Worm (Caenorhabditis elegans) whole organism, midembryonic: ENCODE measurements around the gene F38C2.7.

ENCODE experiments used
- cog-1 ChIP-seq: sonication (generic microtip); optimal IDR thresholded peaks from 2 replicates; lab custom pipeline; 2016; ENCODE audit warnings: missing genetic modification characterization, missing compliant biosample characterization
- flt-1 ChIP-seq: fragments of 200-800 bp; sonication (Bioruptor generic); IDR thresholded peaks from 2 replicates; pipeline ENCODE4 v1.3.6; 2022; ENCODE audit warnings: missing genetic modification characterization, missing compliant biosample characterization
- med-1 ChIP-seq: sonication (generic microtip); optimal IDR thresholded peaks from 2 replicates; lab custom pipeline; 2017; ENCODE audit warnings: missing genetic modification characterization, mild to moderate bottlenecking, missing compliant biosample characterization, antibody characterized with exemption, missing genetic modification reagents; ENCODE audit not compliant: insufficient read depth
- ref-1 ChIP-seq: fragments of 200-800 bp; sonication (Bioruptor generic); conservative IDR thresholded peaks from 2 replicates; pipeline ENCODE4 v1.3.6; 2022; ENCODE audit warnings: missing genetic modification reagents, missing genetic modification characterization, missing compliant biosample characterization
- ztf-23 ChIP-seq: fragments of 200-800 bp; sonication (Bioruptor generic); IDR thresholded peaks from 2 replicates; pipeline ENCODE4 v1.3.6; 2022; ENCODE audit warnings: missing genetic modification reagents, missing genetic modification characterization, missing compliant biosample characterization
- ztf-29 ChIP-seq: fragments of 200-800 bp; sonication (Bioruptor generic); IDR thresholded peaks from 2 replicates; pipeline ENCODE4 v1.3.6; 2022; ENCODE audit warnings: missing genetic modification reagents, missing genetic modification characterization, missing compliant biosample characterization

- TF ChIP-seq ztf-29 (GFP tag; lab: Robert Waterston, UW) = no peak
- no peak for TF ChIP-seq flt-1 (GFP tag; lab: Robert Waterston, UW)
- TF ChIP-seq ref-1 (GFP tag; lab: Robert Waterston, UW) = no peak
- no peak for TF ChIP-seq med-1 (GFP tag; lab: Kevin White, UChicago)
- TF ChIP-seq cog-1 (tag; lab: Kevin White, UChicago) = no peak
- TF ChIP-seq ztf-23 (GFP tag; lab: Robert Waterston, UW) = no peak
Observed at ce11 chrIV:16277902-16278301, 711 bp upstream of the F38C2.7 start, which contains the start of gene ccch-2.
